Fruit fly (Drosophila melanogaster) whole organism, embryonic: ENCODE data around the gene Gfat2.

ENCODE experiments used
- Atf-2 ChIP-seq: fragments of 200-800 bp; sonication (Bioruptor generic); optimal IDR thresholded peaks from 2 replicates; lab custom pipeline; 2016; ENCODE audit warnings: missing biosample characterization, missing genetic modification characterization
- B-H2 ChIP-seq: fragments of 200-800 bp; sonication (Bioruptor generic); optimal IDR thresholded peaks from 2 replicates; lab custom pipeline; 2018; ENCODE audit warnings: missing biosample characterization, mild to moderate bottlenecking, missing genetic modification characterization
- Bteb2 ChIP-seq: fragments of 200-800 bp; sonication (Bioruptor generic); optimal IDR thresholded peaks from 2 replicates; lab custom pipeline; 2016; ENCODE audit warnings: missing biosample characterization, missing genetic modification characterization
- CG11398 ChIP-seq: fragments of 200-800 bp; sonication (Bioruptor generic); optimal IDR thresholded peaks from 2 replicates; lab custom pipeline; 2016; ENCODE audit warnings: missing biosample characterization, missing genetic modification characterization
- CG13123 ChIP-seq: fragments of 200-800 bp; sonication (Bioruptor generic); optimal IDR thresholded peaks from 2 replicates; lab custom pipeline; 2016; ENCODE audit warnings: missing biosample characterization, missing genetic modification characterization
- CG13424 ChIP-seq: fragments of 200-800 bp; sonication (Bioruptor generic); optimal IDR thresholded peaks from 2 replicates; lab custom pipeline; 2019; ENCODE audit warnings: missing biosample characterization, mild to moderate bottlenecking, missing genetic modification characterization, moderate library complexity
- CG13775 ChIP-seq: fragments of 200-800 bp; sonication (Bioruptor generic); optimal IDR thresholded peaks from 3 replicates; lab custom pipeline; 2017; ENCODE audit warnings: missing biosample characterization, mild to moderate bottlenecking, missing genetic modification characterization
- CG14667 ChIP-seq: fragments of 200-800 bp; sonication (Bioruptor generic); IDR thresholded peaks from 2 replicates; pipeline ENCODE4 v1.3.6; 2022; ENCODE audit warnings: missing biosample characterization, missing genetic modification characterization
- CG14860 ChIP-seq: fragments of 200-800 bp; sonication (Bioruptor generic); IDR thresholded peaks from 3 replicates; pipeline ENCODE4 v1.3.6; 2022; ENCODE audit warnings: missing biosample characterization, missing genetic modification characterization; ENCODE audit not compliant: partially characterized antibody
- CG1603 ChIP-seq: fragments of 200-800 bp; sonication (Bioruptor generic); optimal IDR thresholded peaks from 2 replicates; lab custom pipeline; 2019; ENCODE audit warnings: missing biosample characterization, mild to moderate bottlenecking, missing genetic modification characterization, moderate library complexity
- CG16815 ChIP-seq: fragments of 200-800 bp; sonication (Bioruptor generic); optimal IDR thresholded peaks from 3 replicates; lab custom pipeline; 2017; ENCODE audit warnings: missing biosample characterization, mild to moderate bottlenecking, missing genetic modification characterization
- CG16863 ChIP-seq: fragments of 200-800 bp; sonication (Bioruptor generic); optimal IDR thresholded peaks from 3 replicates; lab custom pipeline; 2016; ENCODE audit warnings: missing biosample characterization, missing genetic modification characterization
- CG18764 ChIP-seq: fragments of 200-800 bp; sonication (Bioruptor generic); optimal IDR thresholded peaks from 3 replicates; lab custom pipeline; 2016; ENCODE audit warnings: missing biosample characterization, missing genetic modification characterization
- CG2199 ChIP-seq: fragments of 200-800 bp; sonication (Bioruptor generic); IDR thresholded peaks from 3 replicates; pipeline ENCODE4 v1.3.6; 2022; ENCODE audit warnings: missing biosample characterization, missing genetic modification characterization
- CG2678 ChIP-seq: fragments of 200-800 bp; sonication (Bioruptor generic); optimal IDR thresholded peaks from 3 replicates; lab custom pipeline; 2019; ENCODE audit warnings: missing biosample characterization, mild to moderate bottlenecking, missing genetic modification characterization, moderate library complexity
- CG2889 ChIP-seq: fragments of 200-800 bp; sonication (Bioruptor generic); IDR thresholded peaks from 3 replicates; pipeline ENCODE4 v1.3.6; 2022; ENCODE audit warnings: missing biosample characterization, missing genetic modification characterization
- CG4282 ChIP-seq: fragments of 200-800 bp; sonication (Bioruptor generic); optimal IDR thresholded peaks from 2 replicates; lab custom pipeline; 2016; ENCODE audit warnings: missing biosample characterization, missing genetic modification characterization
- CG4707 ChIP-seq: fragments of 200-800 bp; sonication (Bioruptor generic); optimal IDR thresholded peaks from 2 replicates; lab custom pipeline; 2018; ENCODE audit warnings: missing biosample characterization, mild to moderate bottlenecking, missing genetic modification characterization, moderate library complexity
- CG7963 ChIP-seq: fragments of 200-800 bp; sonication (Bioruptor generic); IDR thresholded peaks from 3 replicates; pipeline ENCODE4 v1.3.6; 2022; ENCODE audit warnings: missing biosample characterization, missing genetic modification characterization; ENCODE audit not compliant: partially characterized antibody
- CG8089 ChIP-seq: fragments of 200-800 bp; sonication (Bioruptor generic); optimal IDR thresholded peaks from 3 replicates; lab custom pipeline; 2016; ENCODE audit warnings: missing biosample characterization, missing genetic modification characterization
- CG8281 ChIP-seq: fragments of 200-800 bp; sonication (Bioruptor generic); optimal IDR thresholded peaks from 2 replicates; lab custom pipeline; 2018; ENCODE audit warnings: missing biosample characterization, mild to moderate bottlenecking, missing genetic modification characterization, moderate library complexity
- CG8924 ChIP-seq: fragments of 200-800 bp; optimal IDR thresholded peaks from 3 replicates; lab custom pipeline; 2019; ENCODE audit warnings: missing biosample characterization, mild to moderate bottlenecking, missing genetic modification characterization, moderate library complexity
- CG9215 ChIP-seq: fragments of 200-800 bp; sonication (Bioruptor generic); IDR thresholded peaks from 2 replicates; pipeline ENCODE4 v1.3.6; 2022; ENCODE audit warnings: missing biosample characterization, missing genetic modification characterization
- Dref ChIP-seq: fragments of 200-800 bp; sonication (Bioruptor generic); IDR thresholded peaks from 2 replicates; pipeline ENCODE4 v1.3.6; 2022; ENCODE audit warnings: missing biosample characterization, missing genetic modification characterization
- Myb ChIP-seq: fragments of 200-800 bp; sonication (Bioruptor generic); optimal IDR thresholded peaks from 2 replicates; lab custom pipeline; 2016; ENCODE audit warnings: missing biosample characterization, missing genetic modification characterization
- Oaz ChIP-seq: fragments of 200-800 bp; sonication (Bioruptor generic); IDR thresholded peaks from 2 replicates; pipeline ENCODE4 v1.3.6; 2022; ENCODE audit warnings: missing biosample characterization, missing genetic modification characterization
- Spps ChIP-seq: fragments of 200-800 bp; sonication (Bioruptor generic); optimal IDR thresholded peaks from 2 replicates; lab custom pipeline; 2018; ENCODE audit warnings: missing biosample characterization, mild to moderate bottlenecking, missing genetic modification characterization
- amos ChIP-seq: fragments of 200-800 bp; sonication (Bioruptor generic); IDR thresholded peaks from 2 replicates; pipeline ENCODE4 v1.3.6; 2022; ENCODE audit warnings: missing biosample characterization, missing genetic modification characterization; ENCODE audit not compliant: partially characterized antibody
- cato ChIP-seq: fragments of 200-800 bp; sonication (Bioruptor generic); optimal IDR thresholded peaks from 2 replicates; lab custom pipeline; 2016; ENCODE audit warnings: missing biosample characterization, missing genetic modification characterization, borderline replicate concordance
- chif ChIP-seq, 2 experiments: fragments of 200-800 bp; sonication (Bioruptor generic); optimal IDR thresholded peaks; 3 replicates each; lab custom pipeline; 2016; ENCODE audit warnings: missing biosample characterization in 2 of 2, missing genetic modification characterization in 2 of 2
- chm ChIP-seq: fragments of 200-800 bp; sonication (Bioruptor generic); IDR thresholded peaks from 2 replicates; pipeline ENCODE4 v1.3.6; 2022; ENCODE audit warnings: missing biosample characterization, missing genetic modification characterization
- da ChIP-seq: fragments of 200-800 bp; sonication (Bioruptor generic); optimal IDR thresholded peaks from 2 replicates; lab custom pipeline; 2016; ENCODE audit warnings: missing biosample characterization, missing genetic modification characterization
- dpn ChIP-seq, 2 experiments: fragments of 200-800 bp; sonication (Bioruptor generic); optimal IDR thresholded peaks; 3 replicates each; lab custom pipeline; 2016; ENCODE audit warnings: missing biosample characterization in 2 of 2, missing genetic modification characterization in 2 of 2
- fd102C ChIP-seq: fragments of 200-800 bp; sonication (Bioruptor generic); optimal IDR thresholded peaks from 2 replicates; lab custom pipeline; 2018; ENCODE audit warnings: missing biosample characterization, mild to moderate bottlenecking, missing genetic modification characterization, moderate library complexity
- gem ChIP-seq: fragments of 200-800 bp; sonication (Bioruptor generic); optimal IDR thresholded peaks from 2 replicates; lab custom pipeline; 2019; ENCODE audit warnings: missing biosample characterization, mild to moderate bottlenecking, missing genetic modification characterization, moderate library complexity
- grn ChIP-seq: fragments of 200-800 bp; sonication (Bioruptor generic); optimal IDR thresholded peaks from 3 replicates; lab custom pipeline; 2017; ENCODE audit warnings: missing biosample characterization, missing genetic modification characterization
- gt ChIP-seq: fragments of 200-800 bp; sonication (Bioruptor generic); IDR thresholded peaks from 2 replicates; pipeline ENCODE4 v1.3.6; 2022; ENCODE audit warnings: missing biosample characterization, missing genetic modification characterization
- klu ChIP-seq: fragments of 200-800 bp; sonication (Bioruptor generic); IDR thresholded peaks from 2 replicates; pipeline ENCODE4 v1.3.6; 2022; ENCODE audit warnings: missing biosample characterization, missing genetic modification characterization
- kni ChIP-seq: fragments of 200-800 bp; sonication (Bioruptor generic); optimal IDR thresholded peaks from 3 replicates; lab custom pipeline; 2017; ENCODE audit warnings: mild to moderate bottlenecking, missing biosample characterization, missing genetic modification reagents, missing genetic modification characterization
- lbe ChIP-seq: fragments of 200-800 bp; sonication (Bioruptor generic); optimal IDR thresholded peaks from 2 replicates; lab custom pipeline; 2016; ENCODE audit warnings: missing biosample characterization, mild to moderate bottlenecking, missing genetic modification characterization
- p53 ChIP-seq: fragments of 200-800 bp; sonication (Bioruptor generic); optimal IDR thresholded peaks from 2 replicates; lab custom pipeline; 2016; ENCODE audit warnings: missing biosample characterization, missing genetic modification characterization
- pan ChIP-seq, 4 experiments: fragments of >200 bp in 3 of 4; fragments of 200-800 bp in 1 of 4; sonication (Bioruptor generic) in 1 of 4; optimal IDR thresholded peaks in 3 of 4; IDR thresholded peaks in 1 of 4; 2 replicates each; pipeline versions ENCODE4 v1.3.6 to Lab custom; 2017 to 2022; ENCODE audit warnings: missing biosample characterization in 2 of 4, missing genetic modification characterization in 2 of 4, mixed read lengths in 1 of 4
- pfk ChIP-seq: fragments of 200-800 bp; sonication (Bioruptor generic); optimal IDR thresholded peaks from 2 replicates; lab custom pipeline; 2018; ENCODE audit warnings: missing biosample characterization, mild to moderate bottlenecking, missing genetic modification characterization, moderate library complexity
- sd ChIP-seq: fragments of 200-800 bp; sonication (Bioruptor generic); optimal IDR thresholded peaks from 3 replicates; lab custom pipeline; 2018; ENCODE audit warnings: missing biosample characterization, mild to moderate bottlenecking, missing genetic modification characterization, moderate library complexity
- sug ChIP-seq: fragments of 200-800 bp; optimal IDR thresholded peaks from 2 replicates; lab custom pipeline; 2019; ENCODE audit warnings: missing biosample characterization, mild to moderate bottlenecking, missing genetic modification characterization, moderate library complexity
- trh ChIP-seq: fragments of 200-800 bp; sonication (Bioruptor generic); optimal IDR thresholded peaks from 2 replicates; lab custom pipeline; 2016; ENCODE audit warnings: missing biosample characterization, missing genetic modification characterization
- twi ChIP-seq: fragments of 200-800 bp; optimal IDR thresholded peaks from 2 replicates; lab custom pipeline; 2019; ENCODE audit warnings: missing biosample characterization, mild to moderate bottlenecking, missing genetic modification characterization, moderate library complexity
- usp ChIP-seq: fragments of >200 bp; optimal IDR thresholded peaks from 2 replicates; lab custom pipeline; 2017; ENCODE audit warnings: missing biosample characterization, missing genetic modification characterization

The Gfat2 gene

dm6 chr3R:28336046-28336771 lies 3.4 kb downstream of the Gfat2 start, which contains the start of gene larp (continued):
- peak; percentile 53; the same call in 1 of the 3 replicates for TF ChIP-seq CG2889 (GFP tag; lab: Robert Waterston, UW)
- TF ChIP-seq CG13775 (GFP tag; lab: Kevin White, UChicago), result peak; percentile 79
- TF ChIP-seq p53, result peak; percentile 2
- peak; percentile 43 for TF ChIP-seq chm
- peak; percentile 70 for TF ChIP-seq sug (tag; lab: Kevin White, UChicago)
- peak; percentile 87 for TF ChIP-seq CG14860 (GFP tag; lab: Robert Waterston, UW)
- TF ChIP-seq CG1603, result peak; percentile 76
- peak; percentile 77 for TF ChIP-seq B-H2 (GFP tag; lab: Kevin White, UChicago)
- TF ChIP-seq sd (tag; lab: Kevin White, UChicago), result peak; percentile 23
- no peak for TF ChIP-seq pfk (GFP tag; lab: Kevin White, UChicago)
- no peak for TF ChIP-seq fd102C (GFP tag; lab: Kevin White, UChicago)
- TF ChIP-seq Spps, result no peak
- TF ChIP-seq da (GFP tag; lab: Kevin White, UChicago), result peak; percentile 27
- peak; percentile 14; the same call in 1 of the 2 replicates for TF ChIP-seq klu (GFP tag; lab: Robert Waterston, UW)
- peak; percentile 74 to 78 for TF ChIP-seq dpn (GFP tag; optimal IDR thresholded peaks at IDR 0.05; lab: Kevin White, UChicago)
- TF ChIP-seq trh (GFP tag; lab: Kevin White, UChicago), result peak; percentile 57
- peak; percentile 41 for TF ChIP-seq Atf-2 (GFP tag; lab: Kevin White, UChicago)
- peak; percentile 40 for TF ChIP-seq CG16863 (GFP tag; lab: Kevin White, UChicago)
- TF ChIP-seq Dref (GFP tag; lab: Robert Waterston, UW), result peak; percentile 66
- no peak for TF ChIP-seq pan (optimal IDR thresholded peaks at IDR 0.05; lab: Kevin White, UChicago)
- TF ChIP-seq pan (GFP tag; optimal IDR thresholded peaks at IDR 0.05 in 1 of 2, IDR thresholded peaks at IDR 0.05 in 1 of 2), result peak in 1 of 2 experiments; percentile 82
- peak; percentile 28 for TF ChIP-seq lbe (GFP tag; lab: Kevin White, UChicago)
- TF ChIP-seq twi (tag; lab: Kevin White, UChicago), result peak; percentile 64
- peak; percentile 37 for TF ChIP-seq CG18764 (GFP tag; lab: Kevin White, UChicago)
- TF ChIP-seq CG8089 (GFP tag; lab: Kevin White, UChicago), result peak; percentile 35
- no peak for TF ChIP-seq CG2199
- peak; percentile 98; the same call in 1 of the 2 replicates for TF ChIP-seq amos
- peak; percentile 75 for TF ChIP-seq gem (tag; lab: Kevin White, UChicago)
- 0 out of 2 replicates have a peak, but pooled peaks have one; percentile 29 for TF ChIP-seq gt (GFP tag; lab: Robert Waterston, UW)
- peak; percentile 21 for TF ChIP-seq Bteb2 (GFP tag; lab: Kevin White, UChicago)
- peak; percentile 51 for TF ChIP-seq CG14667 (GFP tag; lab: Robert Waterston, UW)
- peak; percentile 18 for TF ChIP-seq CG16815 (GFP tag; lab: Kevin White, UChicago)
- TF ChIP-seq CG8924 (tag; lab: Kevin White, UChicago), result peak; percentile 48
- TF ChIP-seq CG8281 (tag; lab: Kevin White, UChicago), result no peak
- TF ChIP-seq CG9215 (GFP tag; lab: Robert Waterston, UW), result peak; percentile 71
- TF ChIP-seq usp, result no peak
- TF ChIP-seq CG4707 (GFP tag; lab: Kevin White, UChicago), result no peak
- TF ChIP-seq Myb (GFP tag; lab: Kevin White, UChicago), result peak; percentile 51
- peak; percentile 35 to 69 for TF ChIP-seq chif (GFP tag; optimal IDR thresholded peaks at IDR 0.05; lab: Kevin White, UChicago)
- TF ChIP-seq CG11398 (GFP tag; lab: Kevin White, UChicago), result no peak
- TF ChIP-seq kni (GFP tag; lab: Kevin White, UChicago), result no peak
- TF ChIP-seq CG2678, result peak; percentile 62
- peak; percentile 46 for TF ChIP-seq CG13123
- TF ChIP-seq Oaz (GFP tag; lab: Robert Waterston, UW), result no peak
- peak; percentile 48 for TF ChIP-seq cato (GFP tag; lab: Kevin White, UChicago)
- TF ChIP-seq CG13424 (tag; lab: Kevin White, UChicago), result peak; percentile 71
- peak; percentile 94 for TF ChIP-seq CG7963 (GFP tag; lab: Robert Waterston, UW)
- no peak for TF ChIP-seq grn
- no peak for TF ChIP-seq CG4282 (GFP tag; lab: Kevin White, UChicago)
